Fruit fly (Drosophila melanogaster) ovary, adult (tissue): ENCODE measurements around the gene Cdc42.

Source experiments
- CG17801 ChIP-seq: fragments of 200-800 bp; optimal IDR thresholded peaks from 2 replicates; lab custom pipeline; 2019; ENCODE audit warnings: missing biosample characterization, mild to moderate bottlenecking, missing genetic modification characterization, moderate library complexity; ENCODE audit not compliant: partially characterized antibody

The Cdc42 gene

dm6 chrX:19688848-19689247 is 8.0 kb upstream of the Cdc42 start, which contains the start of gene CG14227:
TSS of gene CG14227 (minus strand) at chrX:19688948.
- no peak for TF ChIP-seq CG17801 (GFP tag; lab: Kevin White, UChicago)

- TF ChIP-seq CG17801 (GFP tag; lab: Kevin White, UChicago), result no peak
These were observed 6.8 kb upstream of the Cdc42 start for dm6 chrX:19690050-19690449.

dm6 chrX:19692951-19693698 is 3.8 kb upstream of the Cdc42 start, which contains the start of gene Mer:
TSS of gene Mer (minus strand) at chrX:19693500.
- peak; percentile 85 for TF ChIP-seq CG17801 (GFP tag; lab: Kevin White, UChicago)

dm6 chrX:19694792-19695558 is 1.9 kb upstream of the Cdc42 start, which contains the start of gene CG14229:
TSS of gene CG14229 (minus strand) at chrX:19695250.
- TF ChIP-seq CG17801 (GFP tag; lab: Kevin White, UChicago), result no peak

dm6 chrX:19697255-19697877 is 475 bp downstream of the Cdc42 start:
- TF ChIP-seq CG17801 (GFP tag; lab: Kevin White, UChicago), result no peak

- peak; percentile 48 for TF ChIP-seq CG17801 (GFP tag; lab: Kevin White, UChicago)
These were observed 4.7 kb downstream of the Cdc42 start, which contains the start of gene Tcs4 for dm6 chrX:19701611-19702010. TSS of gene Tcs4 (minus strand) at chrX:19701755.

- peak; percentile 48 for TF ChIP-seq CG17801 (GFP tag; lab: Kevin White, UChicago)
These were observed 7.2 kb downstream of the Cdc42 start, which contains the start of the genes CG14230 and CG14232 for dm6 chrX:19704083-19704482. TSS of gene CG14230 (plus strand) at chrX:19704176. TSS of gene CG14232 (minus strand) at chrX:19704259.

- TF ChIP-seq CG17801 (GFP tag; lab: Kevin White, UChicago), result no peak
These were observed 15.0 kb downstream of the Cdc42 start for dm6 chrX:19711936-19712335.

dm6 chrX:19712898-19713627 is 16.2 kb downstream of the Cdc42 start, which contains the start of gene meso18E:
TSS of gene meso18E (minus strand) at chrX:19713045.
- no peak for TF ChIP-seq CG17801 (GFP tag; lab: Kevin White, UChicago)

dm6 chrX:19714816-19715215 is 17.9 kb downstream of the Cdc42 start:
- no peak for TF ChIP-seq CG17801 (GFP tag; lab: Kevin White, UChicago)

dm6 chrX:19716325-19716917 is 19.5 kb downstream of the Cdc42 start:
- no peak for TF ChIP-seq CG17801 (GFP tag; lab: Kevin White, UChicago)

dm6 chrX:19717041-19717440 is 20.1 kb downstream of the Cdc42 start:
- no peak for TF ChIP-seq CG17801 (GFP tag; lab: Kevin White, UChicago)

dm6 chrX:19717988-19718973 is 21.4 kb downstream of the Cdc42 start, which contains the start of gene CG12531:
TSS of gene CG12531 (plus strand) at chrX:19718923.
- no peak for TF ChIP-seq CG17801 (GFP tag; lab: Kevin White, UChicago)
